Worm (Caenorhabditis elegans): ENCODE results near the gene Y46E12A.5.

Gene Y46E12A.5

ce11 chrIII:1758632-1759031, 581 bp upstream of the Y46E12A.5 start, which contains the start of gene Y46E12A.2:
Gene Y46E12A.2, plus strand, starts transcription at chrIII:1758932.
- TF ChIP-seq nhr-237 (tag; optimal IDR thresholded peaks at IDR 0.05) (no peak), unc-55 (GFP tag; optimal IDR thresholded peaks at IDR 0.05) (no peak), nhr-21 (tag; optimal IDR thresholded peaks at IDR 0.05) (no peak)

DNA sequence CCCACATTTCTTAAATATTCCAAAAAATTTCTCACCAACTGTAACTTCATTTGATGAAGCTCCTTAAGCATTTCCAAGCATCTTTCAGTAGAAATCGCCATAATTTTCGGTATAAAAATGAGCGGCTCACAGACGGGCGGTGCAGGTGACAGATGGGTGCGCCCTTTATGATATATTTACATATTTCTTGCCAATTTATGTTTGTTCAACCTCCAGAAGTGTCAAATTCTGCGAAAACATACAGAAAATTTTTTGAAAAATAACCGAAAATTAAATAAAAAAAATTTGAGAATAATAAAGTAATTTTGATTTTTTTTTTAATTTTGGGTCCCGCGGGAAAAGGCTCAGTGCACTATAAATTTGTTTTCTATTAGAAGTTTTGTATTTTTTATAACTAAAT, 3.2 kb downstream of the Y46E12A.5 start, which contains the start of gene Y46E12A.3:
TSS of gene Y46E12A.3 (minus strand) at position 101 of the 400 bp plus-strand sequence.
- TF ChIP-seq dmd-4 (tag; optimal IDR thresholded peaks at IDR 0.05) (no peak), skn-1 (tag; optimal IDR thresholded peaks at IDR 0.05) (no peak), elt-1 (tag; optimal IDR thresholded peaks at IDR 0.05) (no peak), blmp-1 (tag; optimal IDR thresholded peaks at IDR 0.05; ENCODE audit: insufficient read depth) (no peak), lsy-2 (tag; optimal IDR thresholded peaks at IDR 0.05) (no peak), ztf-4 (tag; optimal IDR thresholded peaks at IDR 0.05) (no peak), ZK546.5 (tag; optimal IDR thresholded peaks at IDR 0.05) (no peak), ceh-82 (tag; optimal IDR thresholded peaks at IDR 0.05) (no peak), ceh-16 (tag; optimal IDR thresholded peaks at IDR 0.05) (no peak), nhr-11 (tag; optimal IDR thresholded peaks at IDR 0.05) (no peak), nhr-12 (tag; optimal IDR thresholded peaks at IDR 0.05) (no peak), aly-2 (tag; optimal IDR thresholded peaks at IDR 0.05) (no peak), lin-13 (GFP tag; optimal IDR thresholded peaks at IDR 0.05) (no peak), snpc-4 (tag; optimal IDR thresholded peaks at IDR 0.05) (no peak), fos-1 (tag; optimal IDR thresholded peaks at IDR 0.05) (no peak), F13H6.1 (tag; optimal IDR thresholded peaks at IDR 0.05) (no peak), unc-55 (GFP tag; optimal IDR thresholded peaks at IDR 0.05) (no peak), mbf-1 (tag; optimal IDR thresholded peaks at IDR 0.05) (no peak), ama-1 (optimal IDR thresholded peaks at IDR 0.05) (no peak), R02D3.7 (tag; optimal IDR thresholded peaks at IDR 0.05) (no peak)

DNA sequence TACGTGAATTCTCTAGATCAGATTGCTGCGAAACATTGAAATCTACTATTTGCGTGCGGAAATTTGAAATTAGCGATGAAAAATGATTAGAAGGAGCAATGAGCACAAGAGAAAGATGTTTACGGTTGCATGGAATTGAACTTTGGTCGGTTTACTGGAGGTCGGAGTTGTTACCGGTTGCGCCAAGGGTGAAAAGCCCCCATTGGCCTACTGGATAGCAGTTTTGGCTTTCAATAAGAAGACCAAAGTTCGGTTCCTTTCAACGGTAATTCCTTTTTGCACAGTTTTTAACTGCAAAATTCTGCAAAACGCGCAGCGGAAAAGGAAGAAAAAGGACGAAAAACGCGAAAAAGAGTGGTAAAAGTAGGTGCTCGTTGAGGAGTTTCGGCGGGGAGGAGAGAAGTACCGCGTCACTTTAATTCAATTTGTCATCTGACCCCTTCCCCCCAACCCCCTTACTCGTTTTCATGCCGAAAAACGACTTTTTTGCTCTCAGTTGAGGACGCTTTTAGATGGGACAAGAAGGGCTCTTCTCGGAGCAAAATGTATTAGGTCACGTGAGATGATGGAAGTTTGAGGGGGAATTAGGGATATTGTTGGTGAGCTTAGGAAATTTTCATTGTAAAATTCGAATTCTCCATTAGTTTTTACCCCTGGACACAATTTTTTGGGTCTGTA, 12.5 kb downstream of the Y46E12A.5 start:
- TF ChIP-seq nhr-237 (tag; optimal IDR thresholded peaks at IDR 0.05) (no peak), unc-62 (GFP tag; optimal IDR thresholded peaks at IDR 0.05) (no peak), zag-1 (tag; optimal IDR thresholded peaks at IDR 0.05) (peak; percentile 6)

DNA sequence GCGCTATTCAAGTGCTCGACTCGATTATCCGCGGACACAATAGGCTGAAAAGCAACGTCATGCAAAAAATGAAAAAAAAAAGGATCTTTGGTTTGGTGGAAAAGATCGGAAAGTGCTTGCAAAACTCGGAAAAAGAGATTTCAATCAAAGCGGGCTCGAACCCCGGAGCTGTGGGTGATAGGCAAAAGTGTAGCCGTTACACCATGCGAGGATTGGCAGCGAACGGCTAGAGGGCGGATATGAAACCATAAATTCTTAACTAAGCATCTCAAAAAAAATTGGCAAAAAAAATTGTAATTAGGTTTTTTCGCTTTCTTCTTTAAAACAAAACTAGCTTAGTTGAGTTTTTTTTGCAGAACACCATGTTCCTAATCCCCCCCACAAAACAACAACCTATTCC, 13.6 kb downstream of the Y46E12A.5 start:
- TF ChIP-seq nhr-6 (tag; optimal IDR thresholded peaks at IDR 0.05) (no peak), nhr-237 (tag; optimal IDR thresholded peaks at IDR 0.05) (no peak), sma-9 (GFP tag; optimal IDR thresholded peaks at IDR 0.05) (peak; percentile 11), sma-9 (tag; optimal IDR thresholded peaks at IDR 0.05) (no peak), skn-1 (tag; optimal IDR thresholded peaks at IDR 0.05) (no peak)

DNA sequence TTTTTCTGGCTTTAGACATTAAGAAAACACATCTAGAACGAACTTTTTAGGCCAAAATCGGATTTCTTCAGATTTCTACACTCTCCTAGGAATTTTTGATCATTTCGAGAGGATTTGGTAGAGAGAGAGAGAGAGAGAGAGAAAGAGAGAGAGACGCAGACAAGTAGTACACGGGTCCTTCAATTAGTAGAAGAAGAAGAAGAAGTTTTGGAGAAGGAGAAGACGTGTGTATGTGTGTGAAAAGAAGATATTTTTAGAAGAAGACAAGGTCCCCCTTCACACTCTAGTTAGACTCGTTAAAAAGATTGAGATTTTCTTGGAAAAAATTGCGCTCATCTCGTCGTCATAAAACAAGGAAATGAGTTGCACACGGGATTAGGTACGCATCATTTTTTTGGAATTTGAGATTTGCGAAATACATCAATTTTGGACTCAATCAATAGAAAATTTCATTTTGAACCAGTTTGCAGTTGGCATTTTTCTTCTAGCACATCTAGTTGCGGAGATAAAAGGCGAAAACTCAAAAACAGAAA, 14.5 kb downstream of the Y46E12A.5 start:
- TF ChIP-seq lin-13 (GFP tag; optimal IDR thresholded peaks at IDR 0.05) (no peak), nhr-21 (tag; optimal IDR thresholded peaks at IDR 0.05) (no peak), C34F6.9 (tag; optimal IDR thresholded peaks at IDR 0.05) (peak; percentile 9), sma-9 (GFP tag; optimal IDR thresholded peaks at IDR 0.05) (peak; percentile 41), sma-9 (tag; optimal IDR thresholded peaks at IDR 0.05) (no peak), elt-3 (tag; optimal IDR thresholded peaks at IDR 0.05) (no peak), sma-3 (GFP tag; optimal IDR thresholded peaks at IDR 0.05) (no peak), lsy-2 (tag; optimal IDR thresholded peaks at IDR 0.05) (peak in 1 of 2 experiments; percentile 3)

DNA sequence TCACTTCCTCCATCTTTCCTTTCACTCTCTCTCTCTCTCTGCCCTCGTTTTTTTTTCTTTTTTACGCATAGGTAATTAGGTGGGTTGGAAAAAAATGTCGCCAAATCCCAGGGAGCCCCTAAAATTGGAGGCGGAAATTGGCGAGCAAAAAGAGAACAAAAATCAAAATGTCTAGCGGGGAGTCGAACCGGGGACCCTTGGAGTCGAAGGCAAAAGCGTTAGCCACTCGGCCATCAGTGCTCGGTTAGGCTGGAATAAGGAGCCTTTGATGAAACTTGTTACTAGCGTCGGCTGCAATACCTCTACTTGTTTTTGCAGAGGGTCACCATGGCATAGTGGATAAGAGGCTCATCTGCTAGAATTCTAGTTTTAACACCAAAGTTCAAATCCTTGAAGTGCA, 15.0 kb downstream of the Y46E12A.5 start:
- TF ChIP-seq F13H6.1 (tag; optimal IDR thresholded peaks at IDR 0.05): no peak
- peak; percentile 20 for TF ChIP-seq unc-55 (GFP tag; optimal IDR thresholded peaks at IDR 0.05)
- TF ChIP-seq nhr-25 (tag; optimal IDR thresholded peaks at IDR 0.05): no peak
- no peak for TF ChIP-seq skn-1 (tag; optimal IDR thresholded peaks at IDR 0.05)
- no peak for TF ChIP-seq dmd-4 (tag; optimal IDR thresholded peaks at IDR 0.05)
- no peak for TF ChIP-seq lin-11 (tag; optimal IDR thresholded peaks at IDR 0.05)
- no peak for TF ChIP-seq fos-1 (tag; optimal IDR thresholded peaks at IDR 0.05)

Data from whole organism, L2 larva.